Fruit fly (Drosophila melanogaster) whole organism, pupa: Measurements from ENCODE around the gene CG14269.
A peak's percentile ranks its signal among the peaks of the same experiment; 100 is the strongest.

Source experiments
- CG10348 ChIP-seq: fragments of 200-800 bp; sonication (Bioruptor generic); IDR thresholded peaks from 2 replicates; pipeline ENCODE4 v1.3.6; 2022; ENCODE audit warnings: missing biosample characterization, missing genetic modification characterization
- CG12605 ChIP-seq: fragments of 200-800 bp; sonication (Bioruptor generic); IDR thresholded peaks from 2 replicates; pipeline ENCODE4 v1.3.6; 2022; ENCODE audit warnings: missing biosample characterization, missing genetic modification characterization
- CG13204 ChIP-seq: fragments of 200-800 bp; sonication (Bioruptor generic); optimal IDR thresholded peaks from 2 replicates; lab custom pipeline; 2018; ENCODE audit warnings: missing biosample characterization, mild to moderate bottlenecking, missing genetic modification characterization, moderate library complexity
- CG15710 ChIP-seq: fragments of 200-800 bp; sonication (Bioruptor generic); optimal IDR thresholded peaks from 2 replicates; lab custom pipeline; 2018; ENCODE audit warnings: missing biosample characterization, mild to moderate bottlenecking, missing genetic modification characterization, moderate library complexity
- CG32121 ChIP-seq: fragments of 200-800 bp; sonication (Bioruptor generic); IDR thresholded peaks from 2 replicates; pipeline ENCODE4 v1.3.6; 2022; ENCODE audit warnings: missing biosample characterization, missing genetic modification characterization
- CG34367 ChIP-seq: fragments of 200-800 bp; sonication (Bioruptor generic); optimal IDR thresholded peaks from 2 replicates; lab custom pipeline; 2018; ENCODE audit warnings: missing biosample characterization, mild to moderate bottlenecking, missing genetic modification characterization
- CG4496 ChIP-seq: fragments of 200-800 bp; sonication (Bioruptor generic); IDR thresholded peaks from 3 replicates; pipeline ENCODE4 v1.3.6; 2022; ENCODE audit warnings: missing biosample characterization, missing genetic modification characterization
- CG8159 ChIP-seq: fragments of 200-800 bp; sonication (Bioruptor generic); optimal IDR thresholded peaks from 3 replicates; lab custom pipeline; 2018; ENCODE audit warnings: missing biosample characterization, mild to moderate bottlenecking, missing genetic modification characterization, moderate library complexity
- CG8301 ChIP-seq: fragments of 200-800 bp; sonication (Bioruptor generic); optimal IDR thresholded peaks from 2 replicates; lab custom pipeline; 2018; ENCODE audit warnings: missing biosample characterization, mild to moderate bottlenecking, missing genetic modification characterization
- CG9948 ChIP-seq: fragments of 200-800 bp; sonication (Bioruptor generic); optimal IDR thresholded peaks from 2 replicates; lab custom pipeline; 2018; ENCODE audit warnings: missing biosample characterization, mild to moderate bottlenecking, missing genetic modification characterization, moderate library complexity
- D1 ChIP-seq: fragments of 200-800 bp; sonication (Bioruptor generic); optimal IDR thresholded peaks from 2 replicates; lab custom pipeline; 2018; ENCODE audit warnings: missing biosample characterization, mild to moderate bottlenecking, missing genetic modification characterization, moderate library complexity
- EcR ChIP-seq: fragments of 200-800 bp; sonication (Bioruptor generic); optimal IDR thresholded peaks from 3 replicates; lab custom pipeline; 2019; ENCODE audit warnings: missing biosample characterization, missing genetic modification characterization, mild to moderate bottlenecking, moderate library complexity, missing genetic modification reagents
- Ets98B ChIP-seq: fragments of 200-800 bp; sonication (Bioruptor generic); IDR thresholded peaks from 2 replicates; pipeline ENCODE4 v1.3.6; 2022; ENCODE audit warnings: missing biosample characterization, missing genetic modification characterization
- Pif1A ChIP-seq: fragments of 200-800 bp; sonication (Bioruptor generic); optimal IDR thresholded peaks from 3 replicates; lab custom pipeline; 2016; ENCODE audit warnings: missing biosample characterization, missing genetic modification characterization
- Pif1B ChIP-seq: fragments of 200-800 bp; sonication (Bioruptor generic); optimal IDR thresholded peaks from 3 replicates; lab custom pipeline; 2016; ENCODE audit warnings: missing biosample characterization, missing genetic modification characterization
- Snoo ChIP-seq: fragments of 200-800 bp; sonication (Bioruptor generic); optimal IDR thresholded peaks from 3 replicates; lab custom pipeline; 2017; ENCODE audit warnings: missing biosample characterization, mild to moderate bottlenecking, missing genetic modification characterization, inconsistent platforms
- fd96Ca ChIP-seq: fragments of 200-800 bp; sonication (Bioruptor generic); IDR thresholded peaks from 3 replicates; pipeline ENCODE4 v1.3.6; 2022; ENCODE audit warnings: missing biosample characterization, missing genetic modification characterization
- gl ChIP-seq: fragments of 200-800 bp; sonication (Bioruptor generic); optimal IDR thresholded peaks from 2 replicates; lab custom pipeline; 2018; ENCODE audit warnings: missing biosample characterization, mild to moderate bottlenecking, missing genetic modification characterization
- rn ChIP-seq: fragments of 200-800 bp; sonication (Bioruptor generic); IDR thresholded peaks from 2 replicates; pipeline ENCODE4 v1.3.6; 2022; ENCODE audit warnings: missing biosample characterization, missing genetic modification characterization

CG14269 gene

DNA sequence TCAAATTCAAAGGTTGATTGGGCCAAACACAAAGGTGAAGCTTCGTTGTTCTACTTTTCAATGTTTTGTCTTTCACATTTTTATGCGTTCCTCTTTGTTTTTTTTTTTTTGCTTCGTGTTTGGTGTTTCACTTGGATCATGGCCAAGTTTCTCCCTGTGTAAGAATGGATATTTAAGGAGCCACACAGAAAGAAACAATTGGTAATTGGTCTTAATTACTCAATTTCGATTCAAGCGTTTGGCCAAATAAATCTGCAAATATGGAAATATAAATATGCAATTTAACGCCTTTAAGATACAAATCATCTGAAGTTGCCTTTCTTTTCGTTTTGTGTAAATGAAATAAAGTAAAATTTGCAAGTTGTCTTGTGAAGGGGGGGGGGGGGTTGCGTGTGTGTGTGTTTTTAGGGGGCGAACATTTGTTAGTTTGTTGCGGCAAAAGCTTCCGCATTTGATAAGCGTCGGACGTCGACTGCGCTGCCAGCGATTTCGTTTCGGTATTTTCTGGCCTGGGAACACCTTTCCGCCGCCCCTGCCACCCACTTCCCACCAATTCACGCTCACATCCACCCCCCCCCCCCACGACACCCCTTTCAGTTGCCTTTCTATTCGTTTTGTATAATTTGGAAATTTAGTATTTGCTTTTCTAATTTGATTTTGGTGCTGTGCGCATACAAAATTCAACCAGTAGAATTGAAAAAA is 36.9 kb downstream of the CG14269 start:
- TF ChIP-seq CG8159 (tag; lab: Kevin White, UChicago) (no peak), CG9948 (tag; lab: Kevin White, UChicago) (no peak), CG10348 (no peak), Pif1B (no peak), fd96Ca (no peak), CG15710 (tag; lab: Kevin White, UChicago) (no peak), CG13204 (GFP tag; lab: Kevin White, UChicago) (no peak), rn (GFP tag; lab: Robert Waterston, UW) (no peak), D1 (no peak), Ets98B (GFP tag; lab: Robert Waterston, UW) (no peak), gl (tag; lab: Kevin White, UChicago) (no peak), Snoo (tag; lab: Kevin White, UChicago) (no peak)

DNA sequence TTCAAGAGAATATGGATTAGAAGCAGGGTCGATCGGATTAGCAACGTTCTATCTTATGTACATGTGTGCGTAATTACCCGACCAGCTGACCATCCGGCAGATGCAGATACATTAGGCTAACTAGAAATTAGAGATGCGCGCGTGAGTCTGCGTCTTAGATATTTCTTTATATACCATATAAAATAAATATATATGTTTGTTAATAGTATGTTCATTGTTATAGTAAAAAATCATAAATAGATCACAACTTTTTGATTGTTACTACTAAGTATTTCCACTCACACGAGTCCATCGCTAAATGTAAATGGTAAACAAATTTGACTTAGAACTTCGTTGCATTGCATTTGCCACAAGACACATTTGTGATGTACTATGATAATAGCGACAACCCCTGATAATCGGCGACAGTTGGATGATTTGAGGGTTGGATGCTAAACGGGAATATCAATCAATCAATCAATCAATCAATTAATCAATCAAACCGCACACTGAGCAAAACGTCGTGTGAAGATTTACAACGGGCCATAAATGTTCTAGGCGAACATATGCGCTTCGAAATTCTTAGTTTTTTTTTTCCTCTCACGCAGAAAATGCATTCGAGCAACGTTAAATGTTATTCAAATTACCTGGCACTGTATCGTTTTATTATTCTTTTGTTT is 38.6 kb downstream of the CG14269 start:
- TF ChIP-seq CG8301 (tag; lab: Kevin White, UChicago) (no peak), CG4496 (0 out of 3 replicates have a peak, but pooled peaks have one; percentile 41)

DNA sequence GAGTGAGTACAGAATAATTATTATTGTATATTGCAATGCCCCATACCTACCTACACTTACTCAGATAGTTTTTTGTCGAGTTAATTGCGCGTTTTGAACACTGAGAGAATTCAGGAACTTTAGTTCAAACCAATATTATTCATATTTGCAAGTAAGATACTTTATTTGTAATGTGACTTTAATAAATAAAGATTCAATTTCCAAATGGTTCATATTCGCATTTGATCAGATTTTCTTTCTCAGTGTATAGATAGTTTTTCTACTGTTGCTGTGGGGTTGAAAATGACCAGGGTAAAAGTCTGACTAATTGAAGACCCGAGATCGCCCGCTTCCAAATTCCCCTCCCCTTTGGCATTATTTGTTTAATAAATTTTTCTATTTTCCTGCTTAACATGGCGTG is 41.5 kb downstream of the CG14269 start:
- TF ChIP-seq CG32121 (GFP tag; lab: Robert Waterston, UW) (no peak), CG12605 (GFP tag; lab: Robert Waterston, UW) (no peak), rn (GFP tag; lab: Robert Waterston, UW) (no peak), CG4496 (no peak), CG8159 (tag; lab: Kevin White, UChicago) (no peak), CG8301 (tag; lab: Kevin White, UChicago) (no peak), CG15710 (tag; lab: Kevin White, UChicago) (no peak), CG34367 (tag; lab: Kevin White, UChicago) (no peak), Pif1A (GFP tag; lab: Kevin White, UChicago) (no peak), Snoo (tag; lab: Kevin White, UChicago) (no peak), CG10348 (no peak), gl (tag; lab: Kevin White, UChicago) (no peak), EcR (GFP tag; lab: Kevin White, UChicago) (no peak), D1 (no peak), CG9948 (tag; lab: Kevin White, UChicago) (no peak)

DNA sequence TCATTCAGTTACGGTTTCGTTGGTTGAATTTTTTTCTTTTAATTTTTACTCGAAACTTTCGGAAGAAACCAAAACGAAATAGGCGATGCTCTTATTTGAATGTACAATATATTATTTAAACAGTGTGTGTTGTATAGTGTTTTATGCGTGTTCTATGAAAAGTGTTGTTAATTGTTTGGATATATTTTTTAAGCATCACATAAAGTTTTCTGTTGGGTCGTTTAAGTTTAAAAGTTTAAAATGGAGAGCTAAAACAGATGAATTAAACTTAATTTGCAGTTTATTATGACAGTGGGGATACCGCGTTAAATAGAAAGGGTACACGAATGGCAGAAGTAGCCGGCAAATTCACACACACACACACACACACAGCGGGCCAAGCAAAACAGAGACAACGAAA is 45.7 kb downstream of the CG14269 start:
- TF ChIP-seq CG15710 (tag; lab: Kevin White, UChicago): peak; percentile 3
- TF ChIP-seq Pif1A (GFP tag; lab: Kevin White, UChicago): peak; percentile 24
- no peak for TF ChIP-seq CG13204 (GFP tag; lab: Kevin White, UChicago)
